Fruit fly (Drosophila melanogaster): ENCODE measurements around the gene CG18746.

CG18746 gene

DNA sequence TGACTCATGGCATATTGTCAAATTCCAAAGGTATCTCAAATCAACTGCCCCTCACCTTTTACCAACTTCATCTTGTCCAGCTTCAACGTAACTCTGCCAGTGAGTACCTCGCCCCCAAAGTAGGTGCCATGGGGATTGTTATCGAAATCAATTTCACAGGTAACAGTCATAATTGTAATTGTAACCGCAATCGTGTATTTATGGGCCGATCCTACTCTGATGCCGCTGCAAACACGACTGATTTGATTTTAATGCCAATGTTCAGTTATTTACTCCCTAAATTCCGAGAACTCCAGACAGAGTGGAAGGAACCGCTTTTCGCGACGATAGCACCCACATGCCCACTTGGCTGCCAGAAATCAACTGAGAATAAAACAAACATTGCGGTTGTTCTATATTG, 4.2 kb downstream of the CG18746 start, which contains the start of gene CG18745:
CG18745 (minus strand) TSS at position 336 of the 400 bp plus-strand sequence.
- TF ChIP-seq CG12769 (tag; optimal IDR thresholded peaks at IDR 0.05) (peak; percentile 30), CG2116 (GFP tag; optimal IDR thresholded peaks at IDR 0.05) (no peak), CG5180 (GFP tag; optimal IDR thresholded peaks at IDR 0.05) (no peak), sd (tag; optimal IDR thresholded peaks at IDR 0.05) (peak; percentile 80), Jarid2 (GFP tag; optimal IDR thresholded peaks at IDR 0.05) (peak; percentile 10), gro (GFP tag; optimal IDR thresholded peaks at IDR 0.05) (peak; percentile 1), mirr (GFP tag; optimal IDR thresholded peaks at IDR 0.05) (peak; percentile 60), CG34376 (GFP tag; optimal IDR thresholded peaks at IDR 0.05) (peak; percentile 20), CG7786 (GFP tag; optimal IDR thresholded peaks at IDR 0.05) (no peak), CG13287 (GFP tag; IDR thresholded peaks at IDR 0.05; ENCODE audit: partially characterized antibody) (no peak), cwo (GFP tag; optimal IDR thresholded peaks at IDR 0.05) (peak; percentile 5), lab (GFP tag; optimal IDR thresholded peaks at IDR 0.05) (peak; percentile 33), sug (tag; optimal IDR thresholded peaks at IDR 0.05) (peak; percentile 50), bbx (GFP tag; IDR thresholded peaks at IDR 0.05; ENCODE audit: partially characterized antibody) (no peak), exex (tag; optimal IDR thresholded peaks at IDR 0.05) (peak; percentile 86), CG14860 (GFP tag; IDR thresholded peaks at IDR 0.05; ENCODE audit: partially characterized antibody) (no peak)

dm6 chr3R:7782933-7783686, 6.9 kb downstream of the CG18746 start, which contains the start of gene CG18747:
CG18747 (minus strand) TSS chr3R:7783446.
- TF ChIP-seq CG15514 (GFP tag; optimal IDR thresholded peaks at IDR 0.05) (peak; percentile 92), p53 (GFP tag; optimal IDR thresholded peaks at IDR 0.05) (no peak), CrebB (tag; optimal IDR thresholded peaks at IDR 0.05) (no peak), lab (GFP tag; optimal IDR thresholded peaks at IDR 0.05) (peak; percentile 5), nerfin-2 (GFP tag; IDR thresholded peaks at IDR 0.05; ENCODE audit: partially characterized antibody) (no peak), sima (GFP tag; optimal IDR thresholded peaks at IDR 0.05) (no peak), mirr (GFP tag; optimal IDR thresholded peaks at IDR 0.05) (peak; percentile 22), shn (GFP tag; optimal IDR thresholded peaks at IDR 0.05) (no peak), CG10543 (GFP tag; optimal IDR thresholded peaks at IDR 0.05) (peak; percentile 39), ERR (GFP tag; optimal IDR thresholded peaks at IDR 0.05) (no peak), Deaf1 (tag; optimal IDR thresholded peaks at IDR 0.05) (peak; percentile 90), CG31365 (tag; optimal IDR thresholded peaks at IDR 0.05) (peak; percentile 75), sug (tag; optimal IDR thresholded peaks at IDR 0.05) (peak; percentile 46), CG34376 (GFP tag; optimal IDR thresholded peaks at IDR 0.05) (peak; percentile 4), Jarid2 (GFP tag; optimal IDR thresholded peaks at IDR 0.05) (peak; percentile 37), grn (GFP tag; optimal IDR thresholded peaks at IDR 0.05) (peak; percentile 70), CG9727 (GFP tag; optimal IDR thresholded peaks at IDR 0.05) (no peak), pfk (GFP tag; optimal IDR thresholded peaks at IDR 0.05) (peak; percentile 63), HLH54F (GFP tag; optimal IDR thresholded peaks at IDR 0.05) (no peak), tna (GFP tag; IDR thresholded peaks at IDR 0.05; ENCODE audit: partially characterized antibody) (no peak), exex (tag; optimal IDR thresholded peaks at IDR 0.05) (peak; percentile 44), sd (tag; optimal IDR thresholded peaks at IDR 0.05) (peak; percentile 94), GATAe (GFP tag; conservative IDR thresholded peaks at IDR 0.05) (peak; percentile 35), Pdp1 (GFP tag; optimal IDR thresholded peaks at IDR 0.05) (peak in 1 of 2 experiments; percentile 58), CG10565 (GFP tag; optimal IDR thresholded peaks at IDR 0.05) (no peak), chinmo (GFP tag; IDR thresholded peaks at IDR 0.05; ENCODE audit: partially characterized antibody) (0 out of 4 replicates have a peak, but pooled peaks have one; percentile 25)
